Fruit fly (Drosophila melanogaster): ENCODE measurements around the gene CG18675.

Gene CG18675

dm6 chr3L:4227164-4227563, 53.5 kb downstream of the CG18675 start, which contains the start of gene CG46460 (continued):
- no peak for TF ChIP-seq Sox15 (GFP tag; optimal IDR thresholded peaks at IDR 0.05)
- no peak for TF ChIP-seq CG11294 (GFP tag; IDR thresholded peaks at IDR 0.05)
- TF ChIP-seq svp (GFP tag) = peak; percentile 83
- TF ChIP-seq CG10631 (GFP tag; optimal IDR thresholded peaks at IDR 0.05) = no peak
- no peak for TF ChIP-seq CG32006 (GFP tag; optimal IDR thresholded peaks at IDR 0.05)
- TF ChIP-seq CG6163 (GFP tag; IDR thresholded peaks at IDR 0.05) = 0 out of 3 replicates have a peak, but pooled peaks have one; percentile 16
- no peak for TF ChIP-seq CG6276 (GFP tag; optimal IDR thresholded peaks at IDR 0.05)
- no peak for TF ChIP-seq CG15336 (GFP tag; IDR thresholded peaks at IDR 0.05)
- peak; percentile 31 for TF ChIP-seq Eip75B (GFP tag; optimal IDR thresholded peaks at IDR 0.05)
- TF ChIP-seq CG34406 (GFP tag; optimal IDR thresholded peaks at IDR 0.05) = no peak
- no peak for TF ChIP-seq CG8119 (GFP tag; IDR thresholded peaks at IDR 0.05)
- 0 out of 2 replicates have a peak, but pooled peaks have one; percentile 9 for TF ChIP-seq Gug (GFP tag; IDR thresholded peaks at IDR 0.05)
- TF ChIP-seq OdsH (GFP tag; optimal IDR thresholded peaks at IDR 0.05) = no peak
- TF ChIP-seq CG6792 (GFP tag; optimal IDR thresholded peaks at IDR 0.05) = no peak
- TF ChIP-seq Sox14 (GFP tag; optimal IDR thresholded peaks at IDR 0.05) = no peak
- TF ChIP-seq CG11902 (GFP tag; optimal IDR thresholded peaks at IDR 0.05) = no peak
- no peak for TF ChIP-seq CG8632 (GFP tag; optimal IDR thresholded peaks at IDR 0.05)
- TF ChIP-seq Eip93F (GFP tag; optimal IDR thresholded peaks at IDR 0.05) = no peak
- TF ChIP-seq eg (GFP tag; IDR thresholded peaks at IDR 0.05) = peak; percentile 45; the same call in 1 of the 3 replicates
- no peak for TF ChIP-seq CG7368 (GFP tag; optimal IDR thresholded peaks at IDR 0.05)

- TF ChIP-seq Ets21C (GFP tag; optimal IDR thresholded peaks at IDR 0.05) = peak; percentile 91
- TF ChIP-seq spab (GFP tag; optimal IDR thresholded peaks at IDR 0.05) = peak; percentile 99
- TF ChIP-seq OdsH (GFP tag; optimal IDR thresholded peaks at IDR 0.05) = peak; percentile 98
- peak; percentile 80 for TF ChIP-seq fd85E (GFP tag; optimal IDR thresholded peaks at IDR 0.05)
- peak; percentile 91 for TF ChIP-seq Smox (GFP tag; optimal IDR thresholded peaks at IDR 0.05)
- peak; percentile 99 for TF ChIP-seq CG6163 (GFP tag; IDR thresholded peaks at IDR 0.05)
- TF ChIP-seq CG6792 (GFP tag; optimal IDR thresholded peaks at IDR 0.05) = peak; percentile 98
- peak; percentile 96 for TF ChIP-seq CG8319 (GFP tag; optimal IDR thresholded peaks at IDR 0.05)
- TF ChIP-seq Sox102F (GFP tag; optimal IDR thresholded peaks at IDR 0.05) = peak; percentile 95
- peak; percentile 99 for TF ChIP-seq Sox14 (GFP tag; optimal IDR thresholded peaks at IDR 0.05)
- TF ChIP-seq CG9139 (GFP tag; optimal IDR thresholded peaks at IDR 0.05) = peak; percentile 98
- peak; percentile 97 for TF ChIP-seq Met (GFP tag; optimal IDR thresholded peaks at IDR 0.05)
- TF ChIP-seq CG8632 (GFP tag; optimal IDR thresholded peaks at IDR 0.05) = peak; percentile 98
- peak; percentile 93 for TF ChIP-seq Sox15 (GFP tag; optimal IDR thresholded peaks at IDR 0.05)
- TF ChIP-seq CG7368 (GFP tag; optimal IDR thresholded peaks at IDR 0.05) = peak; percentile 98
- TF ChIP-seq CG16779 (tag; optimal IDR thresholded peaks at IDR 0.05) = peak; percentile 98
- TF ChIP-seq dac (GFP tag; optimal IDR thresholded peaks at IDR 0.05) = peak; percentile 97
- TF ChIP-seq Eip78C (GFP tag) = peak; percentile 100
- TF ChIP-seq Lpt (GFP tag; optimal IDR thresholded peaks at IDR 0.05) = peak; percentile 97
- peak; percentile 100 for TF ChIP-seq CG15336 (GFP tag; IDR thresholded peaks at IDR 0.05)
- TF ChIP-seq Hr38 (GFP tag; optimal IDR thresholded peaks at IDR 0.05) = peak; percentile 87
- peak; percentile 97 for TF ChIP-seq CG11902 (GFP tag; optimal IDR thresholded peaks at IDR 0.05)
- TF ChIP-seq dsx (GFP tag; optimal IDR thresholded peaks at IDR 0.05; ENCODE audit: poor library complexity, severe bottlenecking) = peak; percentile 98
- TF ChIP-seq Eip75B (GFP tag; optimal IDR thresholded peaks at IDR 0.05) = peak; percentile 99
- peak; percentile 97 for TF ChIP-seq CG11762 (GFP tag; optimal IDR thresholded peaks at IDR 0.05; ENCODE audit: insufficient read depth)
- peak; percentile 99 for TF ChIP-seq CG3032 (tag; optimal IDR thresholded peaks at IDR 0.05)
- peak; percentile 99 for TF ChIP-seq svp (GFP tag)
- TF ChIP-seq CG4318 (GFP tag; optimal IDR thresholded peaks at IDR 0.05) = peak; percentile 99
- TF ChIP-seq Hr39 (GFP tag; optimal IDR thresholded peaks at IDR 0.05) = peak; percentile 97
- TF ChIP-seq CG1621 (tag; optimal IDR thresholded peaks at IDR 0.05) = peak; percentile 98
- peak; percentile 99 for TF ChIP-seq eg (GFP tag; IDR thresholded peaks at IDR 0.05)
- TF ChIP-seq lz (GFP tag; optimal IDR thresholded peaks at IDR 0.05) = peak; percentile 98
- TF ChIP-seq CG6808 (GFP tag; optimal IDR thresholded peaks at IDR 0.05) = peak; percentile 99
- peak; percentile 99 for TF ChIP-seq Ets96B (tag; optimal IDR thresholded peaks at IDR 0.05)
- TF ChIP-seq CG32006 (GFP tag; optimal IDR thresholded peaks at IDR 0.05) = peak; percentile 99
- peak; percentile 99 for TF ChIP-seq fd59A (GFP tag; optimal IDR thresholded peaks at IDR 0.05)
- TF ChIP-seq CG3919 (GFP tag; optimal IDR thresholded peaks at IDR 0.05) = peak; percentile 99
- peak; percentile 88 for TF ChIP-seq vri (GFP tag; optimal IDR thresholded peaks at IDR 0.05)
- TF ChIP-seq CG8119 (GFP tag; IDR thresholded peaks at IDR 0.05) = peak; percentile 100
- peak; percentile 95 for TF ChIP-seq CG31627 (GFP tag; optimal IDR thresholded peaks at IDR 0.05)
- TF ChIP-seq CG10669 (GFP tag; optimal IDR thresholded peaks at IDR 0.05) = peak; percentile 99
Observed at dm6 chr3L:4228187-4228836, 54.6 kb downstream of the CG18675 start.
